Fruit fly (Drosophila melanogaster): ENCODE data around the gene mthl11.
A peak's percentile ranks its signal among the peaks of the same experiment; 100 is the strongest.

DNA sequence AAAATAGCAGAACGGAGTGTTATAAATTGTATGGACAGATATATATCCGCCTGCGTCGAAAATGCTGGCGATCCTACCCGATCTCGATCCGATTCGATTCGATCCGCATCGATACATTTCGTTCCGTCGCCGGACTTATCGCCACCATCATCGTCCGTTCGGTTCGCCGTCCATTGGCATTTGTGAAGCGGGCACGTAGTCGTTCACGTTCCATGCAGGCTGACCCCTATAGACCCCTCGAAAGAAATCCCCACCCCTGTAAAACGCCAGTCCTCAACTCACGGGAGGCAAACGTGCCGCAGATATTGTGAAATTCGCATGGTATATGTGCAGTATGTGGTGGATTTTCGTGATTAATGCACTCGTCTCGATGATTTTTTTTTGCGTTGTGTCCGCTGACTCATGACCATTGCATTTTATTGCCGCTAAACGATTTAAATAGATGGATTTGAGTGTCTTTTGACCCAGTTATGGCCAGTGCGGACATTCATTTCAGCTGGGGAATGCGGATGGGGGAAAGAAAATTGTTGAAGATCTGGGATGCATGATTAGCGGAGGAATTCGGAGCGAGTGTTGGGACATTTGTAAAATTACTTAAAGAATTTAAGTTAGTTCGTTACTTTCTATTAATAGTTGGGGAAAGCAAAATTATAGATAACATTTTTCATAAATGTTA, 8.8 kb upstream of the mthl11 start:
- no peak for TF ChIP-seq Mio (GFP tag; optimal IDR thresholded peaks at IDR 0.05)
- TF ChIP-seq fru (GFP tag; optimal IDR thresholded peaks at IDR 0.05) = no peak
- peak; percentile 14 for TF ChIP-seq h (GFP tag; optimal IDR thresholded peaks at IDR 0.05)
- TF ChIP-seq pan (optimal IDR thresholded peaks at IDR 0.05) = no peak
- no peak for TF ChIP-seq CG32264 (GFP tag; optimal IDR thresholded peaks at IDR 0.05)
- TF ChIP-seq foxo (GFP tag; optimal IDR thresholded peaks at IDR 0.05) = no peak
- no peak for TF ChIP-seq GATAd (GFP tag; optimal IDR thresholded peaks at IDR 0.05)
- no peak for TF ChIP-seq psq (GFP tag; optimal IDR thresholded peaks at IDR 0.05)
- TF ChIP-seq Jra (GFP tag; optimal IDR thresholded peaks at IDR 0.05) = no peak
- TF ChIP-seq OdsH (GFP tag; optimal IDR thresholded peaks at IDR 0.05) = no peak
- peak; percentile 42 for TF ChIP-seq br (GFP tag; optimal IDR thresholded peaks at IDR 0.05)
- no peak for TF ChIP-seq HLH106 (tag; optimal IDR thresholded peaks at IDR 0.05)
